Fruit fly (Drosophila melanogaster): ENCODE results near the gene CG14259.

CG14259 gene

DNA sequence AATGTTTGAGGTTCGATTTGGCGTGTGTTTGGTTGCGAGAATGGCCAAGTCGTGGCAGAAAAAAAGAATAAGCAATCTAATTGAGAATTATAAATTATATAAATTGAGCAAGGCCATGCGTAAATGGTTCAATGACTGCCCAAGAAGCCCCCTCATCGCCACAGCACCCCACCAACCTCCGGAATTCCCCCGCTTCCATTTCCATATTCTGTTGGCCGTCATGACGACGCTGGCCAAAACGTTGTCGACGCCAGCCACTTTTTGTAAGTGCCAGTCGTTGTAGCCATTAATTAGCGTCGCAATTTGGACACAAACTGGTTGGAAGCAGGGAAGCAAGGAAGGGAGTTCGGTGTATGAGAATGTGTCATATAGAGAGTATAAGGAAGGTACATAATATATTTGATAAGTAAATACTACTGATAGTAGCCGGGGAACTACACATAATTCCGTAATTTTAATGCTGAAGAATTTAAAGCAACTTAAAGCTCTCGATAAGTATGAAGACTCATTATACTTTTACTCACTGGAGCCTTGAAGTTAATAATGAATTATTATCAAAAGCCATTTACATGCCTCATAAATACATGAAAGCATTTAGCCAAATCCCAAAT, 36.3 kb downstream of the CG14259 start:
- TF ChIP-seq Med (GFP tag) (peak; percentile 45), CG10543 (GFP tag; optimal IDR thresholded peaks at IDR 0.05) (peak; percentile 37), otp (GFP tag; IDR thresholded peaks at IDR 0.05) (0 out of 3 replicates have a peak, but pooled peaks have one; percentile 17), lab (GFP tag; optimal IDR thresholded peaks at IDR 0.05) (peak; percentile 11), da (GFP tag; optimal IDR thresholded peaks at IDR 0.05) (no peak), vvl (GFP tag; IDR thresholded peaks at IDR 0.05) (0 out of 2 replicates have a peak, but pooled peaks have one; percentile 11), CG12769 (tag; optimal IDR thresholded peaks at IDR 0.05) (peak; percentile 65), CG15269 (tag; optimal IDR thresholded peaks at IDR 0.05) (peak; percentile 23), chinmo (GFP tag; IDR thresholded peaks at IDR 0.05; ENCODE audit: partially characterized antibody) (peak; percentile 60; the same call in 2 of the 4 replicates), CG13624 (GFP tag; optimal IDR thresholded peaks at IDR 0.05) (peak; percentile 4), CG8290 (GFP tag; optimal IDR thresholded peaks at IDR 0.05) (no peak), CG8290 (tag; optimal IDR thresholded peaks at IDR 0.05) (peak in 1 of 2 experiments; percentile 22), sd (tag; optimal IDR thresholded peaks at IDR 0.05) (peak; percentile 81), exex (tag; optimal IDR thresholded peaks at IDR 0.05) (no peak), CG12391 (tag; optimal IDR thresholded peaks at IDR 0.05) (no peak), B-H2 (GFP tag; optimal IDR thresholded peaks at IDR 0.05) (peak; percentile 4), mirr (GFP tag; optimal IDR thresholded peaks at IDR 0.05) (peak; percentile 19), ftz-f1 (GFP tag; optimal IDR thresholded peaks at IDR 0.05) (peak; percentile 63), Adf1 (GFP tag; IDR thresholded peaks at IDR 0.05) (peak; percentile 36; the same call in 1 of the 2 replicates), crol (GFP tag; IDR thresholded peaks at IDR 0.05) (peak; percentile 77), insv (GFP tag; optimal IDR thresholded peaks at IDR 0.05) (no peak), Dll (GFP tag; IDR thresholded peaks at IDR 0.05; ENCODE audit: partially characterized antibody) (no peak), NFAT (GFP tag; IDR thresholded peaks at IDR 0.05) (peak; percentile 38; the same call in 1 of the 2 replicates)

DNA sequence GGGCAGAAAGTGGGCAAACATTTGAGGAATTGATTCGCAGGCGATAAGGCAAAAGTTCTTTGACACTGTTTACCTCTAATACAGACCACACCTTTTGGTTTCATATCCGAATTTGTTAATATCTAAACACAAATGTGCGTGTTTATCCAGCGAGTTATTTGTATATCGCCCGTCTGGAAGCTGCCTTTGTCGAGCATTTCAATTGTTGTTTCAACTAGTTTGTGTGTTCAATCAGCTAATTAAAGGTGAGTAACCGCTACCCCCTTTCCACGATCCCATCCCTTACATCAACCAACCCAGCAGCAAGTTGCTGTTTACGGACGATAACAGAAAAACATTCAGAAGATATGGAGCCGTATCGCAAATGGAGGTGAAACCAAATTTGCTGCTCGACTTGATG, 37.1 kb downstream of the CG14259 start:
- TF ChIP-seq CG42726 (GFP tag; IDR thresholded peaks at IDR 0.05; ENCODE audit: partially characterized antibody), result no peak
- no peak for TF ChIP-seq CG17568 (GFP tag; optimal IDR thresholded peaks at IDR 0.05)
- TF ChIP-seq CG10959 (GFP tag; IDR thresholded peaks at IDR 0.05), result no peak
- no peak for TF ChIP-seq CG9609 (GFP tag; optimal IDR thresholded peaks at IDR 0.05)
- TF ChIP-seq CG10366 (GFP tag; IDR thresholded peaks at IDR 0.05), result no peak
- peak; percentile 33 for TF ChIP-seq shn (GFP tag; optimal IDR thresholded peaks at IDR 0.05)
- TF ChIP-seq CG34422 (GFP tag; IDR thresholded peaks at IDR 0.05), result no peak
- peak; percentile 73; the same call in 1 of the 2 replicates for TF ChIP-seq CG14014 (GFP tag; IDR thresholded peaks at IDR 0.05)
- no peak for TF ChIP-seq CG2889 (GFP tag; IDR thresholded peaks at IDR 0.05)
- TF ChIP-seq CG11085 (GFP tag; IDR thresholded peaks at IDR 0.05), result peak; percentile 46; the same call in 1 of the 2 replicates
- TF ChIP-seq CG15011 (GFP tag; optimal IDR thresholded peaks at IDR 0.05), result peak; percentile 56
- no peak for TF ChIP-seq CG2129 (GFP tag; IDR thresholded peaks at IDR 0.05; ENCODE audit: partially characterized antibody)
- peak; percentile 39 for TF ChIP-seq Camta (GFP tag; optimal IDR thresholded peaks at IDR 0.05)
- TF ChIP-seq MBD-R2 (GFP tag; IDR thresholded peaks at IDR 0.05), result no peak; the same call in 1 of the 2 replicates
- peak; percentile 28; the same call in 1 of the 2 replicates for TF ChIP-seq lmd (GFP tag; IDR thresholded peaks at IDR 0.05)
- no peak for TF ChIP-seq NK7.1 (GFP tag; optimal IDR thresholded peaks at IDR 0.05)
- TF ChIP-seq emc (GFP tag; optimal IDR thresholded peaks at IDR 0.05), result peak; percentile 34
- TF ChIP-seq p53 (GFP tag; optimal IDR thresholded peaks at IDR 0.05), result no peak
- no peak for TF ChIP-seq CG13775 (GFP tag; optimal IDR thresholded peaks at IDR 0.05)
- no peak for TF ChIP-seq CG11504 (tag; optimal IDR thresholded peaks at IDR 0.05)
- TF ChIP-seq Trl (optimal IDR thresholded peaks at IDR 0.05), result no peak
- peak; percentile 33 for TF ChIP-seq Trl (GFP tag; optimal IDR thresholded peaks at IDR 0.05)
- TF ChIP-seq CG10267 (tag; optimal IDR thresholded peaks at IDR 0.05), result no peak
- peak; percentile 29 for TF ChIP-seq CG11398 (GFP tag; optimal IDR thresholded peaks at IDR 0.05)
- TF ChIP-seq toy (GFP tag; IDR thresholded peaks at IDR 0.05), result peak; percentile 56; the same call in 1 of the 2 replicates
- peak; percentile 68 for TF ChIP-seq CG6813 (GFP tag; optimal IDR thresholded peaks at IDR 0.05)
- TF ChIP-seq HHEX (GFP tag; optimal IDR thresholded peaks at IDR 0.05), result peak; percentile 67
- TF ChIP-seq Awh (GFP tag; IDR thresholded peaks at IDR 0.05), result 0 out of 2 replicates have a peak, but pooled peaks have one; percentile 19
